Worm (Caenorhabditis elegans) whole organism, young adult: Measurements from ENCODE around the gene ras-1.

ENCODE experiments used
- B0336.3 ChIP-seq: fragments of 200-800 bp; sonication (Bioruptor generic); IDR thresholded peaks from 2 replicates; pipeline ENCODE4 v1.3.6; 2022; ENCODE audit warnings: missing genetic modification characterization, missing compliant biosample characterization
- F10E7.11 ChIP-seq: sonication (generic microtip); optimal IDR thresholded peaks from 2 replicates; lab custom pipeline; 2017; ENCODE audit warnings: mild to moderate bottlenecking, missing genetic modification characterization, moderate library complexity, missing compliant biosample characterization
- egl-18 ChIP-seq: fragments of 200-800 bp; sonication (Bioruptor generic); IDR thresholded peaks from 2 replicates; pipeline ENCODE4 v1.3.6; 2022; ENCODE audit warnings: missing genetic modification reagents, missing genetic modification characterization, missing compliant biosample characterization

- TF ChIP-seq B0336.3 (GFP tag; lab: Robert Waterston, UW), result no peak
- TF ChIP-seq F10E7.11 (tag; lab: Kevin White, UChicago), result no peak
- TF ChIP-seq egl-18 (GFP tag; lab: Robert Waterston, UW), result no peak
Measured at ce11 chrII:12339152-12339551, 12.9 kb downstream of the ras-1 start.
